Worm (Caenorhabditis elegans): Measurements from ENCODE around the gene W02D7.5.

The W02D7.5 gene

DNA sequence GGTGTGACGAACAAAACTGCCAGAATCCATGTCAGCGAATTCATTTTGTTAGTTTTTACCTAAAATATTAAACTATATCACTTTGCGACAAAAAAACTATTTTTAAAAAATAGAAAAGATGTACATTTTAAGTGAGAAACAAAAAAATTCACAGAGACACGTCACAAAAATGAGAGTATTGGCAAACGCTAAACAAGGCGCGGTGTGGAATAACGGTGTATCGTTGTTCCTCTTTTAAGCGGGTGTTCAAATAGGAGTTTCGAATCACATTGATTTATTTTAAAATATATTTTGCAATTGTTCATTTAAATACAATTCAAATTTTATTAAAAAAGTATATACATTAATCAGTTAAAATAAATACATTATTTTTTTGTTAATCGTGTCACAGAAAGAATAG is 3.5 kb upstream of the W02D7.5 start, which contains the start of gene sel-9:
TSS of gene sel-9 (minus strand) at position 59 of the 400 bp plus-strand sequence.
- TF ChIP-seq F16B12.6 (tag; optimal IDR thresholded peaks at IDR 0.05) (peak; percentile 12), unc-98 (GFP tag; IDR thresholded peaks at IDR 0.05) (no peak), ama-1 (optimal IDR thresholded peaks at IDR 0.05) (peak; percentile 14), unc-62 (GFP tag; optimal IDR thresholded peaks at IDR 0.05) (no peak), efl-3 (GFP tag; optimal IDR thresholded peaks at IDR 0.05) (no peak), nhr-28 (tag; optimal IDR thresholded peaks at IDR 0.05) (no peak), C04F5.9 (tag; optimal IDR thresholded peaks at IDR 0.05) (no peak), lin-39 (tag; optimal IDR thresholded peaks at IDR 0.05) (peak; percentile 30), ceh-82 (tag; optimal IDR thresholded peaks at IDR 0.05) (peak; percentile 19 to 38 (median 26)), ztf-11 (tag; optimal IDR thresholded peaks at IDR 0.05) (no peak), nhr-90 (tag; optimal IDR thresholded peaks at IDR 0.05; ENCODE audit: poor library complexity) (peak; percentile 34), ceh-88 (GFP tag; IDR thresholded peaks at IDR 0.05) (no peak), nhr-19 (GFP tag; conservative IDR thresholded peaks at IDR 0.05) (peak; percentile 54), aha-1 (tag; optimal IDR thresholded peaks at IDR 0.05) (no peak), fkh-10 (GFP tag; optimal IDR thresholded peaks at IDR 0.05) (no peak), sup-37 (GFP tag; optimal IDR thresholded peaks at IDR 0.05) (no peak), tbx-2 (tag; optimal IDR thresholded peaks at IDR 0.05) (peak; percentile 48), zip-4 (GFP tag; optimal IDR thresholded peaks at IDR 0.05) (no peak), nhr-11 (tag; optimal IDR thresholded peaks at IDR 0.05) (no peak), lin-14 (GFP tag; optimal IDR thresholded peaks at IDR 0.05) (peak; percentile 47), isw-1 (GFP tag; IDR thresholded peaks at IDR 0.05) (peak; percentile 25; the same call in 1 of the 2 replicates), pqm-1 (tag; optimal IDR thresholded peaks at IDR 0.05) (no peak), fkh-8 (tag; optimal IDR thresholded peaks at IDR 0.05) (no peak), egl-27 (tag; optimal IDR thresholded peaks at IDR 0.05) (no peak), vab-15 (tag; optimal IDR thresholded peaks at IDR 0.05) (no peak), sptf-1 (tag; optimal IDR thresholded peaks at IDR 0.05) (no peak), elt-3 (tag; optimal IDR thresholded peaks at IDR 0.05) (peak in 1 of 6 experiments; percentile 47), nhr-77 (tag; optimal IDR thresholded peaks at IDR 0.05) (no peak), nhr-84 (tag; optimal IDR thresholded peaks at IDR 0.05) (no peak), mep-1 (tag; optimal IDR thresholded peaks at IDR 0.05) (peak; percentile 73), unc-30 (tag; optimal IDR thresholded peaks at IDR 0.05) (no peak), zag-1 (tag; optimal IDR thresholded peaks at IDR 0.05) (no peak), lsy-2 (tag; optimal IDR thresholded peaks at IDR 0.05) (peak; percentile 55 to 69), nhr-85 (tag) (no peak), ceh-63 (GFP tag; optimal IDR thresholded peaks at IDR 0.05) (no peak), ceh-90 (tag; optimal IDR thresholded peaks at IDR 0.05) (no peak), lin-13 (GFP tag; optimal IDR thresholded peaks at IDR 0.05) (no peak), grh-1 (GFP tag; IDR thresholded peaks at IDR 0.05) (no peak), C34B4.2 (tag; optimal IDR thresholded peaks at IDR 0.05) (no peak), blmp-1 (tag; optimal IDR thresholded peaks at IDR 0.05) (peak; percentile 64), fos-1 (tag; optimal IDR thresholded peaks at IDR 0.05) (no peak), lin-15B (tag; optimal IDR thresholded peaks at IDR 0.05) (peak; percentile 29), nhr-12 (tag; optimal IDR thresholded peaks at IDR 0.05) (no peak), xbp-1 (tag; optimal IDR thresholded peaks at IDR 0.05) (peak; percentile 79), snpc-4 (tag; optimal IDR thresholded peaks at IDR 0.05) (peak; percentile 60), mab-9 (GFP tag; IDR thresholded peaks at IDR 0.05) (no peak), alr-1 (tag; optimal IDR thresholded peaks at IDR 0.05; ENCODE audit: borderline replicate concordance) (no peak), elt-2 (tag; optimal IDR thresholded peaks at IDR 0.05) (peak; percentile 9), hlh-17 (GFP tag; optimal IDR thresholded peaks at IDR 0.05; ENCODE audit: borderline replicate concordance) (no peak), snu-23 (GFP tag; optimal IDR thresholded peaks at IDR 0.05) (peak; percentile 60), skn-1 (tag; optimal IDR thresholded peaks at IDR 0.05) (peak; percentile 37), dsc-1 (tag; optimal IDR thresholded peaks at IDR 0.05) (peak; percentile 24), nhr-20 (tag; optimal IDR thresholded peaks at IDR 0.05) (peak; percentile 59), sox-4 (tag; optimal IDR thresholded peaks at IDR 0.05) (no peak), irx-1 (tag; optimal IDR thresholded peaks at IDR 0.05) (no peak)
